Worm (Caenorhabditis elegans) whole organism, L4/young adult: ENCODE data around the gene R09E10.13.

Source experiments
- W03F9.2 ChIP-seq: fragments of 150-350 bp; optimal IDR thresholded peaks from 2 replicates; lab custom pipeline; 2014; ENCODE audit warnings: missing biosample characterization, missing genetic modification characterization
- dao-5 ChIP-seq: sonication (generic microtip); optimal IDR thresholded peaks from 2 replicates; lab custom pipeline; 2016; ENCODE audit warnings: missing genotype, missing genetic modification characterization, moderate library complexity, missing compliant biosample characterization
- him-1 ChIP-seq: sonication (generic microtip); optimal IDR thresholded peaks from 2 replicates; lab custom pipeline; 2016; ENCODE audit warnings: missing genotype, missing genetic modification reagents, missing genetic modification characterization, missing compliant biosample characterization

- TF ChIP-seq W03F9.2 (tag; lab: Kevin White, UChicago) (no peak), him-1 (tag; lab: Kevin White, UChicago) (no peak), dao-5 (tag; lab: Kevin White, UChicago) (no peak)
These were observed 9.6 kb downstream of the R09E10.13 start for ce11 chrIV:10285328-10285727.
